Fruit fly (Drosophila melanogaster) whole organism, embryonic: Measurements from ENCODE around the gene mib2.

Experiments
- BtbVII ChIP-seq: fragments of 200-800 bp; sonication (Bioruptor generic); optimal IDR thresholded peaks from 3 replicates; lab custom pipeline; 2017; ENCODE audit warnings: missing biosample characterization, mild to moderate bottlenecking, missing genetic modification characterization
- CG10654 ChIP-seq: fragments of 200-800 bp; sonication (Bioruptor generic); optimal IDR thresholded peaks from 2 replicates; lab custom pipeline; 2016; ENCODE audit warnings: missing biosample characterization, missing genetic modification characterization
- CG11247 ChIP-seq: fragments of 200-800 bp; sonication (Bioruptor generic); IDR thresholded peaks from 2 replicates; pipeline ENCODE4 v1.3.6; 2022; ENCODE audit warnings: missing biosample characterization, missing genetic modification characterization
- CG11504 ChIP-seq: fragments of 200-800 bp; sonication (Bioruptor generic); optimal IDR thresholded peaks from 3 replicates; lab custom pipeline; 2019; ENCODE audit warnings: missing biosample characterization, mild to moderate bottlenecking, missing genetic modification characterization, moderate library complexity
- CG11695 ChIP-seq: fragments of 200-800 bp; sonication (Bioruptor generic); IDR thresholded peaks from 3 replicates; pipeline ENCODE4 v1.3.6; 2022; ENCODE audit warnings: missing biosample characterization, missing genetic modification characterization
- CG12219 ChIP-seq: fragments of 200-800 bp; sonication (Bioruptor generic); optimal IDR thresholded peaks from 3 replicates; lab custom pipeline; 2018; ENCODE audit warnings: missing biosample characterization, mild to moderate bottlenecking, missing genetic modification characterization
- CG13123 ChIP-seq: fragments of 200-800 bp; sonication (Bioruptor generic); optimal IDR thresholded peaks from 2 replicates; lab custom pipeline; 2016; ENCODE audit warnings: missing biosample characterization, missing genetic modification characterization
- CG16779 ChIP-seq: fragments of 200-800 bp; sonication (Bioruptor generic); IDR thresholded peaks from 2 replicates; pipeline ENCODE4 v1.3.6; 2022; ENCODE audit warnings: missing biosample characterization, missing genetic modification characterization
- CG17385 ChIP-seq: fragments of 200-800 bp; sonication (Bioruptor generic); optimal IDR thresholded peaks from 3 replicates; lab custom pipeline; 2018; ENCODE audit warnings: missing biosample characterization, mild to moderate bottlenecking, missing genetic modification characterization
- CG18619 ChIP-seq: fragments of 200-800 bp; sonication (Bioruptor generic); optimal IDR thresholded peaks from 3 replicates; lab custom pipeline; 2017; ENCODE audit warnings: missing biosample characterization, mild to moderate bottlenecking, missing genetic modification characterization
- CG2120 ChIP-seq: fragments of 200-800 bp; sonication (Bioruptor generic); optimal IDR thresholded peaks from 3 replicates; lab custom pipeline; 2016; ENCODE audit warnings: missing biosample characterization, missing genetic modification characterization
- CG2678 ChIP-seq: fragments of 200-800 bp; sonication (Bioruptor generic); optimal IDR thresholded peaks from 3 replicates; lab custom pipeline; 2019; ENCODE audit warnings: missing biosample characterization, mild to moderate bottlenecking, missing genetic modification characterization, moderate library complexity
- CG30431 ChIP-seq: fragments of 200-800 bp; sonication (Bioruptor generic); optimal IDR thresholded peaks from 2 replicates; lab custom pipeline; 2017; ENCODE audit warnings: missing biosample characterization, missing genetic modification characterization
- CG3163 ChIP-seq: fragments of 200-800 bp; sonication (Bioruptor generic); optimal IDR thresholded peaks from 3 replicates; lab custom pipeline; 2016; ENCODE audit warnings: missing biosample characterization, missing genetic modification characterization
- CG34224 ChIP-seq: fragments of 200-800 bp; sonication (Bioruptor generic); IDR thresholded peaks from 3 replicates; pipeline ENCODE4 v1.3.6; 2022; ENCODE audit warnings: missing biosample characterization, missing genetic modification characterization; ENCODE audit not compliant: partially characterized antibody
- CG4328 ChIP-seq: fragments of 200-800 bp; sonication (Bioruptor generic); optimal IDR thresholded peaks from 3 replicates; lab custom pipeline; 2017; ENCODE audit warnings: missing biosample characterization, missing genetic modification reagents, missing genetic modification characterization
- CG6175 ChIP-seq: fragments of 200-800 bp; sonication (Bioruptor generic); IDR thresholded peaks from 3 replicates; pipeline ENCODE4 v1.3.6; 2022; ENCODE audit warnings: missing biosample characterization, missing genetic modification characterization
- CG6813 ChIP-seq: fragments of 200-800 bp; sonication (Bioruptor generic); optimal IDR thresholded peaks from 2 replicates; lab custom pipeline; 2017; ENCODE audit warnings: missing biosample characterization, missing genetic modification characterization, mild to moderate bottlenecking, moderate library complexity, missing genetic modification reagents
- CG7357 ChIP-seq: fragments of 200-800 bp; sonication (Bioruptor generic); IDR thresholded peaks from 3 replicates; pipeline ENCODE4 v1.3.6; 2022; ENCODE audit warnings: missing biosample characterization, missing genetic modification characterization
- CG7372 ChIP-seq: fragments of 200-800 bp; sonication (Bioruptor generic); IDR thresholded peaks from 2 replicates; pipeline ENCODE4 v1.3.6; 2022; ENCODE audit warnings: missing biosample characterization, missing genetic modification characterization
- CG7963 ChIP-seq: fragments of 200-800 bp; sonication (Bioruptor generic); IDR thresholded peaks from 3 replicates; pipeline ENCODE4 v1.3.6; 2022; ENCODE audit warnings: missing biosample characterization, missing genetic modification characterization; ENCODE audit not compliant: partially characterized antibody
- Doc2 ChIP-seq: fragments of 200-800 bp; sonication (Bioruptor generic); IDR thresholded peaks from 2 replicates; pipeline ENCODE4 v1.3.6; 2022; ENCODE audit warnings: missing biosample characterization, missing genetic modification characterization
- HHEX ChIP-seq: fragments of 200-800 bp; sonication (Bioruptor generic); optimal IDR thresholded peaks from 3 replicates; lab custom pipeline; 2017; ENCODE audit warnings: missing biosample characterization, mild to moderate bottlenecking, missing genetic modification characterization, missing genetic modification reagents
- Max ChIP-seq: fragments of 200-800 bp; sonication (Bioruptor generic); optimal IDR thresholded peaks from 2 replicates; lab custom pipeline; 2016; ENCODE audit warnings: missing biosample characterization, mild to moderate bottlenecking, missing genetic modification characterization
- Mes4 ChIP-seq: fragments of 200-800 bp; sonication (Bioruptor generic); optimal IDR thresholded peaks from 2 replicates; lab custom pipeline; 2016; ENCODE audit warnings: missing biosample characterization, missing genetic modification characterization
- NC2α ChIP-seq: fragments of 200-800 bp; sonication (Bioruptor generic); optimal IDR thresholded peaks from 2 replicates; lab custom pipeline; 2016; ENCODE audit warnings: missing biosample characterization, missing genetic modification characterization
- Neu2 ChIP-seq: fragments of 200-800 bp; sonication (Bioruptor generic); optimal IDR thresholded peaks from 3 replicates; lab custom pipeline; 2016; ENCODE audit warnings: missing biosample characterization, missing genetic modification characterization, borderline replicate concordance
- Six4 ChIP-seq: fragments of 200-800 bp; sonication (Bioruptor generic); optimal IDR thresholded peaks from 2 replicates; lab custom pipeline; 2016; ENCODE audit warnings: missing biosample characterization, missing genetic modification characterization
- Sox102F ChIP-seq: fragments of 200-800 bp; sonication (Bioruptor generic); optimal IDR thresholded peaks from 2 replicates; lab custom pipeline; 2018; ENCODE audit warnings: missing biosample characterization, mild to moderate bottlenecking, missing genetic modification characterization, moderate library complexity
- Sry-δ ChIP-seq: fragments of 200-800 bp; sonication (Bioruptor generic); optimal IDR thresholded peaks from 2 replicates; lab custom pipeline; 2016; ENCODE audit warnings: missing biosample characterization, missing genetic modification characterization
- TFAM ChIP-seq: fragments of 200-800 bp; sonication (Bioruptor generic); optimal IDR thresholded peaks from 2 replicates; lab custom pipeline; 2017; ENCODE audit warnings: missing biosample characterization, missing genetic modification characterization, inconsistent platforms
- Xrp1 ChIP-seq: fragments of 200-800 bp; sonication (Bioruptor generic); IDR thresholded peaks from 2 replicates; pipeline ENCODE4 v1.3.6; 2022; ENCODE audit warnings: missing biosample characterization, missing genetic modification characterization
- bbx ChIP-seq: fragments of 200-800 bp; sonication (Bioruptor generic); IDR thresholded peaks from 2 replicates; pipeline ENCODE4 v1.3.6; 2022; ENCODE audit warnings: missing biosample characterization, missing genetic modification characterization; ENCODE audit not compliant: partially characterized antibody
- caup ChIP-seq: fragments of 200-800 bp; sonication (Bioruptor generic); optimal IDR thresholded peaks from 3 replicates; lab custom pipeline; 2017; ENCODE audit warnings: missing biosample characterization, mild to moderate bottlenecking, missing genetic modification characterization, moderate library complexity; ENCODE audit not compliant: severe bottlenecking
- cg ChIP-seq: fragments of 200-800 bp; sonication (Bioruptor generic); optimal IDR thresholded peaks from 3 replicates; lab custom pipeline; 2019; ENCODE audit warnings: missing biosample characterization, mild to moderate bottlenecking, missing genetic modification characterization, moderate library complexity
- dpn ChIP-seq, 2 experiments: fragments of 200-800 bp; sonication (Bioruptor generic); optimal IDR thresholded peaks; 3 replicates each; lab custom pipeline; 2016; ENCODE audit warnings: missing biosample characterization in 2 of 2, missing genetic modification characterization in 2 of 2
- jumu ChIP-seq: fragments of 200-800 bp; sonication (Bioruptor generic); optimal IDR thresholded peaks from 3 replicates; lab custom pipeline; 2016; ENCODE audit warnings: missing biosample characterization, missing genetic modification characterization
- nau ChIP-seq: fragments of 200-800 bp; sonication (Bioruptor generic); optimal IDR thresholded peaks from 3 replicates; lab custom pipeline; 2017; ENCODE audit warnings: missing biosample characterization, mild to moderate bottlenecking, missing genetic modification characterization, missing genetic modification reagents
- pum ChIP-seq: fragments of 200-800 bp; sonication (Bioruptor generic); optimal IDR thresholded peaks from 2 replicates; lab custom pipeline; 2016; ENCODE audit warnings: missing biosample characterization, missing genetic modification characterization
- salm ChIP-seq: fragments of 200-800 bp; sonication (Bioruptor generic); optimal IDR thresholded peaks from 2 replicates; lab custom pipeline; 2018; ENCODE audit warnings: missing biosample characterization, mild to moderate bottlenecking, missing genetic modification characterization
- sd ChIP-seq: fragments of 200-800 bp; sonication (Bioruptor generic); optimal IDR thresholded peaks from 3 replicates; lab custom pipeline; 2018; ENCODE audit warnings: missing biosample characterization, mild to moderate bottlenecking, missing genetic modification characterization, moderate library complexity
- sim ChIP-seq: fragments of 200-800 bp; sonication (Bioruptor generic); IDR thresholded peaks from 2 replicates; pipeline ENCODE4 v1.3.6; 2022; ENCODE audit warnings: missing biosample characterization, missing genetic modification characterization
- sisA ChIP-seq: fragments of 200-800 bp; sonication (Bioruptor generic); IDR thresholded peaks from 2 replicates; pipeline ENCODE4 v1.3.6; 2022; ENCODE audit warnings: missing biosample characterization, missing genetic modification characterization
- slp2 ChIP-seq: fragments of 200-800 bp; sonication (Bioruptor generic); optimal IDR thresholded peaks from 2 replicates; lab custom pipeline; 2016; ENCODE audit warnings: missing biosample characterization, missing genetic modification characterization
- stc ChIP-seq: fragments of 200-800 bp; sonication (Bioruptor generic); IDR thresholded peaks from 2 replicates; pipeline ENCODE4 v1.3.6; 2022; ENCODE audit warnings: missing biosample characterization, missing genetic modification characterization
- tio ChIP-seq: fragments of 200-800 bp; sonication (Bioruptor generic); optimal IDR thresholded peaks from 2 replicates; lab custom pipeline; 2017; ENCODE audit warnings: missing biosample characterization, missing genetic modification characterization, inconsistent platforms
- tna ChIP-seq: fragments of 200-800 bp; sonication (Bioruptor generic); IDR thresholded peaks from 2 replicates; pipeline ENCODE4 v1.3.6; 2022; ENCODE audit warnings: missing biosample characterization, missing genetic modification characterization; ENCODE audit not compliant: partially characterized antibody

mib2 gene

DNA sequence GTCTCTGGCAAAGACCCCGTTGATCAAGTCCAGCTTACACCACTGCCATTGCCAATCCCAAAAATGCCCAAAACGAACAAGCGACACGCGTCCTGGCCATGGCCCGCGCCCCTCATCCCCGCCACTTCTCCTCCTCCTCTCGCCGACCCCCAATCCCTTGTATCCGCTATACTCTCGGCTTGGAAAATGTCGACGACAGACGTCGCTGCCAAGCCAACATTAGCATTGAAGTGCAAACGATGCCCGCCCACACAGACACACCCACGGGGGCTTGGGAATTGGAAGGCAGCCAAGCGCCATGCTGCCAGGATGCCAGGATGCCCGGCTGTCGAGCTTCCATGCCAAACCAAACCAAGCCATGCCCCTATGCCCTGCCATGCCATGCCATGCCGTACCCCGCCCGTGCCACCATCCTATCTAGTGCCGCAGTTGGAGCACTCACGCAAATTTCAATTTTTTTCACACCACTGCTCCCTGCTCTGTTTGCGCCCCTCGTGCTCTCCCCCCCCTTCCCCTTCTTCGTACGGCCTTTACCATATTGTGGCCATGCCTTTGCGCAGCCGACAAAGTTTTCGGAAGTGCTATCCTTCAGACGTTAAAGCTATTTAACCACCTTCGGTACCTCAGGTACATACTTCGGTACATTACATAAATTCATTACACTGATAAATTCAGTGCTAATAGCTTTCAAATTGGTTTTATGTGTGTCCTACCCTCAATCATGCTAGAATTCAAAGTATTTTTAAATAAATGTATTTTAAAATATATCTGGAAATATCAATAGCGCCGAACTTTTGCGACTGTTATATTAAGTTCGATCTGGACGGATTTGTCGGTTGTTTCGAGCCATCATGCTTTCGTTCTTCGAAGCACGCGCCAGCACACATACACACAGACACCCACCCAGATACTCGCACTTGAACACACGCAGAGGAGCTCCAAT is 12.7 kb upstream of the mib2 start (continued):
- TF ChIP-seq CG16779 (GFP tag; lab: Robert Waterston, UW) (no peak), Six4 (GFP tag; lab: Kevin White, UChicago) (peak; percentile 1), CG7357 (peak; percentile 39; the same call in 1 of the 3 replicates), Mes4 (GFP tag; lab: Kevin White, UChicago) (peak; percentile 31), cg (GFP tag; lab: Kevin White, UChicago) (peak; percentile 31), Sox102F (GFP tag; lab: Kevin White, UChicago) (peak; percentile 84), CG13123 (GFP tag; lab: Kevin White, UChicago) (peak; percentile 13), Xrp1 (GFP tag; lab: Robert Waterston, UW) (peak; percentile 79), CG11695 (GFP tag; lab: Robert Waterston, UW) (peak; percentile 79), caup (GFP tag; lab: Kevin White, UChicago) (peak; percentile 74), bbx (GFP tag; lab: Robert Waterston, UW) (no peak), Max (GFP tag; lab: Kevin White, UChicago) (peak; percentile 60), CG6175 (GFP tag; lab: Robert Waterston, UW) (no peak), BtbVII (GFP tag; lab: Kevin White, UChicago) (peak; percentile 77), sd (peak; percentile 53), CG7372 (peak; percentile 66), CG17385 (GFP tag; lab: Kevin White, UChicago) (peak; percentile 83), CG11504 (tag; lab: Kevin White, UChicago) (peak; percentile 86), CG3163 (no peak), CG10654 (GFP tag; lab: Kevin White, UChicago) (peak; percentile 39), TFAM (GFP tag; lab: Kevin White, UChicago) (no peak), pum (peak; percentile 35), CG12219 (GFP tag; lab: Kevin White, UChicago) (peak; percentile 66), CG6813 (GFP tag; lab: Kevin White, UChicago) (peak; percentile 57), nau (GFP tag; lab: Kevin White, UChicago) (peak; percentile 67), CG4328 (GFP tag; lab: Kevin White, UChicago) (peak; percentile 55), Doc2 (no peak), CG2678 (tag; lab: Kevin White, UChicago) (peak; percentile 90), slp2 (GFP tag; lab: Kevin White, UChicago) (peak; percentile 30), salm (peak; percentile 57), dpn (GFP tag; optimal IDR thresholded peaks at IDR 0.05; lab: Kevin White, UChicago) (peak; percentile 4 to 72), tio (peak; percentile 67), jumu (peak; percentile 37), stc (GFP tag; lab: Robert Waterston, UW) (0 out of 2 replicates have a peak, but pooled peaks have one; percentile 39), tna (GFP tag; lab: Robert Waterston, UW) (no peak), CG18619 (GFP tag; lab: Kevin White, UChicago) (peak; percentile 84), Neu2 (no peak), sim (GFP tag; lab: Robert Waterston, UW) (no peak), NC2α (GFP tag; lab: Kevin White, UChicago) (no peak), CG2120 (GFP tag; lab: Kevin White, UChicago) (peak; percentile 76), CG11247 (peak; percentile 66), CG34224 (GFP tag; lab: Robert Waterston, UW) (no peak), Sry-δ (no peak), HHEX (peak; percentile 71), CG7963 (GFP tag; lab: Robert Waterston, UW) (no peak), sisA (GFP tag; lab: Robert Waterston, UW) (peak; percentile 49), CG30431 (peak; percentile 69)
